Worm (Caenorhabditis elegans): ENCODE results near the gene F53A9.8.

- TF ChIP-seq nhr-76 (tag; optimal IDR thresholded peaks at IDR 0.05) (no peak), lin-13 (tag; optimal IDR thresholded peaks at IDR 0.05) (no peak), nhr-237 (tag; optimal IDR thresholded peaks at IDR 0.05) (no peak), lsy-2 (tag; optimal IDR thresholded peaks at IDR 0.05) (no peak), nhr-12 (tag; optimal IDR thresholded peaks at IDR 0.05) (no peak)
These were observed 4.5 kb upstream of the F53A9.8 start, which contains the start of gene tnt-2 for ce11 chrX:8723127-8723600.

Measured in whole organism, mixed stage, embryonic.